Worm (Caenorhabditis elegans): Measurements from ENCODE around the gene W01B6.3.

W01B6.3 gene

DNA sequence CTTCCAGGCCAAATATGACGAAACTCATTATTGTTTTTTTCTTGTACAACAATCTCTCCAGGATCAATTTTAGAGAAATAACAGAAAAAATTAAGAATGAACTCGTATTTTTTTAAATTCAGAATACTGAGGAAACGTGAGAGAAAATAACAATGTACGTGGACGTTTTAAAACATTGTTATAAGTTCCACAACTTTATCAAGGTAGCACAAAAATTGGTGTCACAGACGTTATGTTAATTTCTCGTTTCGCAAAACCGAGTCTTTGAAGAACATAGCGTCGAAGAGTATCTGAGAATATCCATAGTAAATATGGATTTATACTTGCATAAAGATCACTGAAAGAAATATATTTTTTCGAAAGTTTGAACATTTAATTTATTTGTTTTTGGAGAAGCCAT lies 21.3 kb downstream of the W01B6.3 start, which contains the start of gene T04B2.8:
Gene T04B2.8 (minus strand): TSS at position 101 of the 400 bp plus-strand sequence.
- no peak for TF ChIP-seq mdl-1 (tag; optimal IDR thresholded peaks at IDR 0.05)
- TF ChIP-seq zag-1 (tag; optimal IDR thresholded peaks at IDR 0.05), result no peak
- TF ChIP-seq pha-4 (tag; optimal IDR thresholded peaks at IDR 0.05), result no peak
- no peak for TF ChIP-seq tbx-2 (tag; optimal IDR thresholded peaks at IDR 0.05)
- TF ChIP-seq nhr-43 (tag; optimal IDR thresholded peaks at IDR 0.05; ENCODE audit: poor library complexity, severe bottlenecking), result no peak
- no peak for TF ChIP-seq mml-1 (tag; optimal IDR thresholded peaks at IDR 0.05)
- no peak for TF ChIP-seq ztf-11 (tag; optimal IDR thresholded peaks at IDR 0.05)
- TF ChIP-seq jun-1 (tag; optimal IDR thresholded peaks at IDR 0.05), result no peak
- no peak for TF ChIP-seq aly-2 (tag; optimal IDR thresholded peaks at IDR 0.05)
- no peak for TF ChIP-seq lsy-12 (tag; optimal IDR thresholded peaks at IDR 0.05)
- no peak for TF ChIP-seq fkh-2 (tag; optimal IDR thresholded peaks at IDR 0.05)
- no peak for TF ChIP-seq ceh-16 (tag; optimal IDR thresholded peaks at IDR 0.05)
- no peak for TF ChIP-seq nhr-25 (tag; optimal IDR thresholded peaks at IDR 0.05)
- no peak for TF ChIP-seq ztf-4 (tag; optimal IDR thresholded peaks at IDR 0.05)
- TF ChIP-seq eor-1 (tag; optimal IDR thresholded peaks at IDR 0.05), result no peak
- TF ChIP-seq lin-15B (tag; optimal IDR thresholded peaks at IDR 0.05), result no peak

DNA sequence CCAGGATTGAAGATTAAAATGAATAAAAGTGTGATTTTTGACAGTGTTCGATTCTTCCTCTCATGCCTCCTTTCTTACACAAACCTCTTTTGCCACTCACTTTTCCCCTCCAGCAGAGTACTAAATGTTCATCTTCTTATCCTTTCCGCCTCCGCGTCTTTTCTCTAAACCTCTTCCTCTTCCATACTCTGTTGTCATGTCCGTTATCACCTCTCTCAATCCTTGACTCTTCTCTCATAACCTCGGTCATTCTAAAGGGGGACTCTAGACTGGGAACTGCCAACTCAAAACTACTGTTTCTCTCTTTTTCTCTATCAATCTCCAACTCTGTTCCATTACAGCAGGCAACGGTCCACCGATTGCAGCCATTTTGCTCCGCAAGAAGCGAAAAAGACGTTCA lies 24.2 kb downstream of the W01B6.3 start:
- TF ChIP-seq nhr-28 (tag; optimal IDR thresholded peaks at IDR 0.05), result no peak
- no peak for TF ChIP-seq sea-2 (GFP tag; optimal IDR thresholded peaks at IDR 0.05)
- TF ChIP-seq snpc-4 (tag; optimal IDR thresholded peaks at IDR 0.05), result no peak
- TF ChIP-seq ama-1 (optimal IDR thresholded peaks at IDR 0.05), result no peak
- no peak for TF ChIP-seq nhr-77 (tag; optimal IDR thresholded peaks at IDR 0.05)
- no peak for TF ChIP-seq nhr-23 (tag; optimal IDR thresholded peaks at IDR 0.05)
- TF ChIP-seq ztf-11 (tag; optimal IDR thresholded peaks at IDR 0.05), result no peak
- no peak for TF ChIP-seq mml-1 (tag; optimal IDR thresholded peaks at IDR 0.05)
- no peak for TF ChIP-seq fkh-2 (tag; optimal IDR thresholded peaks at IDR 0.05)
- no peak for TF ChIP-seq lin-15B (tag; optimal IDR thresholded peaks at IDR 0.05)
- no peak for TF ChIP-seq lsy-12 (tag; optimal IDR thresholded peaks at IDR 0.05)
- TF ChIP-seq tbx-2 (tag; optimal IDR thresholded peaks at IDR 0.05), result no peak
- no peak for TF ChIP-seq fos-1 (tag; optimal IDR thresholded peaks at IDR 0.05)

- TF ChIP-seq ceh-28 (tag; optimal IDR thresholded peaks at IDR 0.05) (no peak), aly-2 (tag; optimal IDR thresholded peaks at IDR 0.05) (no peak), fkh-2 (tag; optimal IDR thresholded peaks at IDR 0.05) (no peak), egl-27 (tag; optimal IDR thresholded peaks at IDR 0.05) (no peak), nhr-77 (tag; optimal IDR thresholded peaks at IDR 0.05) (no peak), nhr-23 (tag; optimal IDR thresholded peaks at IDR 0.05) (no peak), ZK546.5 (tag; optimal IDR thresholded peaks at IDR 0.05) (no peak), pqm-1 (tag; optimal IDR thresholded peaks at IDR 0.05) (no peak), lin-39 (tag; optimal IDR thresholded peaks at IDR 0.05) (no peak), nhr-28 (tag; optimal IDR thresholded peaks at IDR 0.05) (no peak), eor-1 (tag; optimal IDR thresholded peaks at IDR 0.05) (no peak), ztf-11 (tag; optimal IDR thresholded peaks at IDR 0.05) (no peak), nfya-1 (tag; optimal IDR thresholded peaks at IDR 0.05; ENCODE audit: insufficient read depth) (no peak), snpc-4 (tag; optimal IDR thresholded peaks at IDR 0.05) (no peak)
Observed at ce11 chrIV:10047108-10047507, 25.3 kb downstream of the W01B6.3 start, which contains the start of gene T04B2.3. Gene T04B2.3 (plus strand): TSS chrIV:10047408.

ce11 chrIV:10046005-10046404 lies 26.4 kb downstream of the W01B6.3 start:
- peak; percentile 1 for TF ChIP-seq lin-39 (tag; optimal IDR thresholded peaks at IDR 0.05)
- TF ChIP-seq elt-2 (tag; optimal IDR thresholded peaks at IDR 0.05), result no peak

DNA sequence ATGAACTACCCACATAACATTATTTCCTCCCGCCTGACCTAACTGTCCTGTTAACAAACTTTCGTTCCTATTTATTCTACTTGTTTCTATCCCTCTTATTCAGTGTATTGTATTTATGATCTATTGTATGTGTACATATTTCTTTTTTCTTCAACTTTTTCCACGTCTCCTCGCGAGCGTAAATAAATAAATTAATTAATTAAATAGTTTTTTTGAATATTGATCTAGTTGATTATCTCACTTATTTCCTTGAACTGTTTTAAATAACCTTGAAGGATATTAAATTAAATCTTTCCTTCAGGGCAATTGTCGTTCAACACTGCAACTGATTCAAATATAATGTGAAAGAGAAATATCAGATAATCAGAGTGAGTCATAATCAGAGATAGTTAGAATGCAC lies 29.5 kb downstream of the W01B6.3 start, which contains the start of gene frk-1:
Gene frk-1 (plus strand): TSS at position 301 of the 400 bp plus-strand sequence.
- TF ChIP-seq pha-4 (tag; optimal IDR thresholded peaks at IDR 0.05) (no peak), daf-12 (tag; optimal IDR thresholded peaks at IDR 0.05) (no peak), tbx-2 (tag; optimal IDR thresholded peaks at IDR 0.05) (no peak), elt-1 (tag; optimal IDR thresholded peaks at IDR 0.05) (no peak), elt-3 (tag; optimal IDR thresholded peaks at IDR 0.05) (no peak), ceh-28 (tag; optimal IDR thresholded peaks at IDR 0.05) (no peak), ztf-4 (tag; optimal IDR thresholded peaks at IDR 0.05) (no peak), egl-5 (tag; optimal IDR thresholded peaks at IDR 0.05) (no peak), nhr-23 (tag; optimal IDR thresholded peaks at IDR 0.05) (no peak), nhr-67 (tag; optimal IDR thresholded peaks at IDR 0.05) (no peak), eor-1 (tag; optimal IDR thresholded peaks at IDR 0.05) (no peak), nfya-1 (tag; optimal IDR thresholded peaks at IDR 0.05; ENCODE audit: insufficient read depth) (no peak), fos-1 (tag; optimal IDR thresholded peaks at IDR 0.05) (no peak), skn-1 (tag; optimal IDR thresholded peaks at IDR 0.05) (no peak), ztf-11 (tag; optimal IDR thresholded peaks at IDR 0.05) (no peak), ceh-9 (tag; optimal IDR thresholded peaks at IDR 0.05) (no peak), fkh-2 (tag; optimal IDR thresholded peaks at IDR 0.05) (no peak), unc-62 (GFP tag; optimal IDR thresholded peaks at IDR 0.05) (no peak), snpc-4 (tag; optimal IDR thresholded peaks at IDR 0.05) (no peak)

All from whole organism, L3 larva.